Worm (Caenorhabditis elegans): ENCODE measurements around the gene str-166.

str-166 gene

DNA sequence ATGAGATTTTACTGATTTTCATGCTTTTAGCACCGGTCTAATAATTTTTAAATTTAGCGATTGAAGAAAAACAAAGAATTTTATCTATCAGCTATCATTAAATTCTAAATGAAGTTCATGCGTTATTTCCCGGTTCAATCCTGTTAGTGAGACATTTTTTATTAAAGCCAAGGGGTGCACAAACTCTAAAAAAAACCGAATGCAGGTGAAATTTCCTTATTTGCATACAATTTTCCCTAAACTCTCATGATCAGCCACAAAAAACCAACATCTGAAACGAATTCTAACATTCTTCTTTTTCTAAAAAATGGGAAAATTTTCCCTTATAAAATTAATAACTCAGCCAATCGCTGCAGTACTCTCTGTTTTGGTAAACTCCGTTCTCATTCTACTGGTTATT is 29.0 kb downstream of the str-166 start, which contains the start of gene str-156:
TSS of gene str-156 (plus strand) at position 301 of the 400 bp plus-strand sequence.
- TF ChIP-seq T07F8.4 (tag; optimal IDR thresholded peaks at IDR 0.05) (no peak), pbrm-1 (GFP tag; IDR thresholded peaks at IDR 0.05) (no peak), nhr-80 (tag; optimal IDR thresholded peaks at IDR 0.05) (no peak), lag-1 (GFP tag; IDR thresholded peaks at IDR 0.05) (no peak), F49E8.2 (tag; optimal IDR thresholded peaks at IDR 0.05; ENCODE audit: insufficient read depth) (no peak), nhr-27 (tag; optimal IDR thresholded peaks at IDR 0.05) (no peak)

- no peak for TF ChIP-seq lin-54 (GFP tag; optimal IDR thresholded peaks at IDR 0.05)
- no peak for TF ChIP-seq B0261.1 (tag; optimal IDR thresholded peaks at IDR 0.05)
- no peak for TF ChIP-seq bed-1 (GFP tag; IDR thresholded peaks at IDR 0.05)
- TF ChIP-seq cebp-2 (GFP tag; IDR thresholded peaks at IDR 0.05) = no peak
- TF ChIP-seq lag-1 (GFP tag; IDR thresholded peaks at IDR 0.05) = no peak
- no peak for TF ChIP-seq madf-10 (tag; optimal IDR thresholded peaks at IDR 0.05)
- TF ChIP-seq unc-62 (GFP tag; optimal IDR thresholded peaks at IDR 0.05) = no peak
- no peak for TF ChIP-seq attf-6 (GFP tag; IDR thresholded peaks at IDR 0.05)
- TF ChIP-seq tbx-9 (tag; optimal IDR thresholded peaks at IDR 0.05; ENCODE audit: borderline replicate concordance) = no peak
- no peak for TF ChIP-seq Y56A3A.18 (GFP tag; IDR thresholded peaks at IDR 0.05)
- TF ChIP-seq lin-40 (tag; optimal IDR thresholded peaks at IDR 0.05) = no peak
- TF ChIP-seq athp-1 (tag; optimal IDR thresholded peaks at IDR 0.05) = no peak
- no peak for TF ChIP-seq atf-7 (tag; optimal IDR thresholded peaks at IDR 0.05)
- TF ChIP-seq let-526 (GFP tag; IDR thresholded peaks at IDR 0.05) = no peak
- TF ChIP-seq ets-4 (GFP tag; optimal IDR thresholded peaks at IDR 0.05) = no peak
- no peak for TF ChIP-seq ceh-100 (GFP tag; IDR thresholded peaks at IDR 0.05)
- TF ChIP-seq hsf-1 (GFP tag; IDR thresholded peaks at IDR 0.05) = no peak
- TF ChIP-seq K11D2.4 (GFP tag; IDR thresholded peaks at IDR 0.05) = no peak
- TF ChIP-seq egrh-3 (GFP tag; IDR thresholded peaks at IDR 0.05) = no peak
- TF ChIP-seq egl-18 (GFP tag; IDR thresholded peaks at IDR 0.05) = no peak
Measured at ce11 chrIV:4915689-4916088, 31.6 kb downstream of the str-166 start, which contains the start of gene str-155. Gene str-155 (plus strand): TSS chrIV:4915989.

DNA sequence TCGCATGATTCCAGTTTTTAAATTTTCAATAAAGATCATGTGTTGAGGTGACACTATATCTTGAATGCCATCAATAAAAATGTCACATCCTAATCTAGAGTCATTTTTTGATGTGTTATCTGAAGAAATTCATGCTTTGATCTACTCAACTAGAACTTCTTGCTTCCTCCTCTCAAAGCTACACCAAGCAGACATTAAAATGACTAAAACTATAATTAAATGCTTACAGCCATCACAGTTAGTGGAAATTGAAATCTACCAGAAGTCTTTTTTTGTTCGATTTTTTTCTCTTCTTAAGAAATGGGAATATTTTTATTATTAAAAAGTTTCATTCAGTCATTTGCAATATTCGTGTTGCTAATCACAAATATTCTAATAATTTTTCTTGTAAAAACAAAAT is 33.7 kb downstream of the str-166 start, which contains the start of gene str-158:
TSS of gene str-158 (plus strand) at position 301 of the 400 bp plus-strand sequence.
- no peak for TF ChIP-seq F57A8.1 (GFP tag; optimal IDR thresholded peaks at IDR 0.05)
- TF ChIP-seq attf-5 (GFP tag; optimal IDR thresholded peaks at IDR 0.05) = no peak

DNA sequence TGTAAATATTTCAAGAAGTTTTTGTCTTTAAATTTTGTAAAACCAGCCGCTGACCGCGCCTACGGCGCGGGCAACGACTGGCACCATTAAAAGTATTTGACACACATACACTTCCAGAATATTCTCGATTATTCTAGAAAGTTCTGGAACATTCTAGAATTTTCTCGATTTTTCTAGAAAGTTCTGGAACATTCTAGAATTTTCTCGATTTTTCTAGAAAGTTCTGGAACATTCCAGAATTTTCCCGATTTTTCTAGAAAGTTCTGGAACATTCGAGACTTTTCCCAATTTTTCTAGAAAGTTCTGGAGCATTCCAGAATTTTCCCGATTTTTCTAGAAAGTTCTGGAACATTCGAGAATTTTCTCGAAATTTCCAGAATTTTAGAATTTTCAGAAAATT is 36.5 kb downstream of the str-166 start:
- TF ChIP-seq ceh-40 (GFP tag; IDR thresholded peaks at IDR 0.05) = peak; percentile 85; the same call in 1 of the 2 replicates
- peak; percentile 97 for TF ChIP-seq hsf-1 (GFP tag; IDR thresholded peaks at IDR 0.05)

DNA sequence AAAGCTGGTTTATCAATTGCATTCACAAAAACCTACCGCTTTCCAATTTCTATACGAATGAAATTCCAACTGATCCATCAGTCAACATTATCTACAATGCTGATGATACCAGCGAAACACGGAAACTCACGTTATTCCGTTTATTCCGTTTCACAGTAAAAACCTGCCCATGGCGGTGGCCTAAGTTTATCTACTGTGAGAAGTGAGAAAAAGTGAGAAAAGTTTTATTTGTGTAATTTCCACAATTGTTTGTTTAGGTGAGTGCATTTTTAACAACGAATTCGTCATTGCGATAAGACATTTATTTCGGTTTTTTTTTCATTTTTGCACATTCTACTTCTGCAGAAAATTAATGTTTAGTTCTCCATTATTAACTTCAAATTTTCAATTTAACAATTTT is 46.0 kb downstream of the str-166 start, which contains the start of gene Y9C9A.8:
TSS of gene Y9C9A.8 (plus strand) at position 301 of the 400 bp plus-strand sequence.
- no peak for TF ChIP-seq ceh-58 (GFP tag; IDR thresholded peaks at IDR 0.05)

DNA sequence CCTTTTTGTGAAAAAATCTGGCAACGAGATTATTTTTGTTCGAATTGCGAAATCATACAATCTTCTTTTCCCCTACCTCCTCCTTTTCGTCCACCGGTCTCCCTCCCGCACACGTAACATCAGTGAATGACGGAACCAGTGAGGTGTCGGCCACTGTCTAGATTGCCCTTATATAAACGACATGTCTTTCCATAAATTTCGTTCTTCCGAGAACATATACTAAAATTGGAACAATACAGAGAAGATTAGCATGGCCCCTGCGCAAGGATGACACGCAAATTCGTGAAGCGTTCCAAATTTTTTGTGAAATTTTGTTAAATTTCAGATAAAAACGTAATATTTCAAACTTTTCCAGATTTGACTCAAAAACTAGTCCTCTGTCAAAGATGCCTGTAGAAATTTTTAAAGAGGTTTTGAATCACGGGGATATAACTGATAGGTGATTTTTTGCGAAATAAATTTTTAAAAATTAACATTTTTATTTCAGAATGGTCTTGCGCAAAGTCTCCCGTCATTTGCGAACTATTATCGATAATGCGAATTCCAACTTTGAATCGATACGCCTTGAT is 46.8 kb downstream of the str-166 start:
- TF ChIP-seq hlh-12 (tag; optimal IDR thresholded peaks at IDR 0.05) = peak; percentile 56
- TF ChIP-seq madf-6 (GFP tag; IDR thresholded peaks at IDR 0.05) = no peak; the same call in 1 of the 2 replicates
- TF ChIP-seq ccch-3 (GFP tag; optimal IDR thresholded peaks at IDR 0.05) = no peak
- TF ChIP-seq Y56A3A.18 (GFP tag; IDR thresholded peaks at IDR 0.05) = peak; percentile 93
- TF ChIP-seq tbp1 (GFP tag; optimal IDR thresholded peaks at IDR 0.05) = peak; percentile 83
- no peak for TF ChIP-seq let-526 (GFP tag; IDR thresholded peaks at IDR 0.05)
- no peak for TF ChIP-seq Y67H2A.10 (GFP tag; conservative IDR thresholded peaks at IDR 0.05)
- no peak for TF ChIP-seq ztf-3 (GFP tag; optimal IDR thresholded peaks at IDR 0.05)
- no peak for TF ChIP-seq nfya-1 (tag; optimal IDR thresholded peaks at IDR 0.05; ENCODE audit: borderline replicate concordance, insufficient read depth)
- no peak for TF ChIP-seq pha-4 (tag; optimal IDR thresholded peaks at IDR 0.05)
- no peak for TF ChIP-seq ama-1 (optimal IDR thresholded peaks at IDR 0.05)
- TF ChIP-seq ama-1 (GFP tag; optimal IDR thresholded peaks at IDR 0.05) = no peak
- TF ChIP-seq mxl-1 (tag; optimal IDR thresholded peaks at IDR 0.05) = peak; percentile 30
- no peak for TF ChIP-seq madf-3 (GFP tag; IDR thresholded peaks at IDR 0.05)
- no peak for TF ChIP-seq gei-17 (GFP tag; optimal IDR thresholded peaks at IDR 0.05)

Measured in whole organism, young adult.